Fruit fly (Drosophila melanogaster): ENCODE results near the gene CG9016.

CG9016 gene

dm6 chr2L:5967702-5968616, 44.5 kb upstream of the CG9016 start, which contains the start of the genes CG13992 and Ucp4C:
Gene CG13992 (minus strand): TSS chr2L:5967752.
Gene Ucp4C (plus strand): TSS chr2L:5968566.
- TF ChIP-seq Ets98B (GFP tag; IDR thresholded peaks at IDR 0.05) (no peak), CG34367 (tag; optimal IDR thresholded peaks at IDR 0.05) (no peak), CG14655 (GFP tag; optimal IDR thresholded peaks at IDR 0.05) (no peak), CG13204 (GFP tag; optimal IDR thresholded peaks at IDR 0.05) (no peak), CG10348 (GFP tag; IDR thresholded peaks at IDR 0.05) (no peak), Snoo (tag; optimal IDR thresholded peaks at IDR 0.05) (no peak), CG9948 (tag; optimal IDR thresholded peaks at IDR 0.05) (no peak), Pif1A (GFP tag; optimal IDR thresholded peaks at IDR 0.05) (no peak), CG8159 (tag; optimal IDR thresholded peaks at IDR 0.05) (no peak), CG12605 (GFP tag; IDR thresholded peaks at IDR 0.05) (no peak), rn (GFP tag; IDR thresholded peaks at IDR 0.05) (no peak), fd96Ca (GFP tag; IDR thresholded peaks at IDR 0.05) (no peak), CG17806 (tag; optimal IDR thresholded peaks at IDR 0.05) (no peak), gl (tag; optimal IDR thresholded peaks at IDR 0.05) (no peak), CG4496 (GFP tag; IDR thresholded peaks at IDR 0.05) (no peak)

- TF ChIP-seq EcR (GFP tag; optimal IDR thresholded peaks at IDR 0.05) (peak; percentile 52), CG10348 (GFP tag; IDR thresholded peaks at IDR 0.05) (no peak), CG32121 (GFP tag; IDR thresholded peaks at IDR 0.05) (no peak)
Observed at dm6 chr2L:5964851-5965250, 41.4 kb upstream of the CG9016 start, which contains the start of gene psd. Gene psd (minus strand): TSS chr2L:5964951.

DNA sequence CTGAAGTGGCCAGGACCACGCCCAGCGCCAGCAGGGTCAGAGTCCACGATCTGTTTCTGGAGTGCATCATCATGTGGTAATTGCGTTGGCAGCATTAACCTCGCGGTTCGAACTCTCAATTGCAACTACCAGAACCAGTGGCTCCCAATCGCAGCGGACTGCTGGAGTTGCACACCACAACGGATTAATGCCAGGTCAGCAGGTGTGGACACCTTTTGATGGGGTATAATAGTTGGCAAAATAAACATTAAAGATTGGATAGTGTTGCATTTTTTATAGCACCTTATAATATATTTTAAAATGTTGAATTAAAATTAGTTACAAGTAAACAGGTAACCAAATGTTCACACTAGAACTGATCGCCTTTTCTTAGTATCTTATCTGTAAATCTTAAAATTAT, 40.8 kb upstream of the CG9016 start:
- TF ChIP-seq CG17806 (tag; optimal IDR thresholded peaks at IDR 0.05) = no peak
- no peak for TF ChIP-seq CG10348 (GFP tag; IDR thresholded peaks at IDR 0.05)
- no peak for TF ChIP-seq gl (tag; optimal IDR thresholded peaks at IDR 0.05)
- no peak for TF ChIP-seq CG8301 (tag; optimal IDR thresholded peaks at IDR 0.05)
- TF ChIP-seq rn (GFP tag; IDR thresholded peaks at IDR 0.05) = no peak
- TF ChIP-seq Pif1A (GFP tag; optimal IDR thresholded peaks at IDR 0.05) = no peak
- TF ChIP-seq Pif1B (GFP tag; optimal IDR thresholded peaks at IDR 0.05) = no peak
- TF ChIP-seq CG15710 (tag; optimal IDR thresholded peaks at IDR 0.05) = no peak
- TF ChIP-seq CG12605 (GFP tag; IDR thresholded peaks at IDR 0.05) = no peak
- TF ChIP-seq CG8159 (tag; optimal IDR thresholded peaks at IDR 0.05) = no peak
- no peak for TF ChIP-seq fd96Ca (GFP tag; IDR thresholded peaks at IDR 0.05)
- no peak for TF ChIP-seq Snoo (tag; optimal IDR thresholded peaks at IDR 0.05)
- TF ChIP-seq CG34367 (tag; optimal IDR thresholded peaks at IDR 0.05) = no peak
- TF ChIP-seq CG14655 (GFP tag; optimal IDR thresholded peaks at IDR 0.05) = no peak
- TF ChIP-seq CG32121 (GFP tag; IDR thresholded peaks at IDR 0.05) = no peak
- no peak for TF ChIP-seq Ets98B (GFP tag; IDR thresholded peaks at IDR 0.05)
- no peak for TF ChIP-seq CG13204 (GFP tag; optimal IDR thresholded peaks at IDR 0.05)
- TF ChIP-seq D1 (tag; optimal IDR thresholded peaks at IDR 0.05) = no peak
- TF ChIP-seq CG9948 (tag; optimal IDR thresholded peaks at IDR 0.05) = no peak

DNA sequence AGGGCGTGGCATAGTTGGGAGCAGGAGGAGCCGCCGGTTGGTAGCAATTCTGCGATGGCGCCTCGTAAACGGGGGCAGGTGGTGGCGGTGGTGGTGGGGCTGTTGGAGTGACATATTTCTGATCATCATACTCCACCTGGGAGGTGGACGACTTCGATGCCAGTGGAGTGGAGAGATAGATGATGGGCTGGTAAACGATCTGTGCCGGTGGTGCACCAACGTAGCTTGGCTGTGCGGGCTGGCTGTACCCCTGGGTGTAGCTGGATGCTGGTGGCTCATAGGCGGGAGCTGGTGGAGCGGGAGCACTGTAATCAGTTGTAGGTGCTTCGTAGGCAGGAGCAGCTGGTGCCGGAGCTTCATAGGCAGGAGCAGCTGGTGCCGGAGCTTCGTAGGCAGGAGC, 39.8 kb upstream of the CG9016 start:
- TF ChIP-seq EcR (GFP tag; optimal IDR thresholded peaks at IDR 0.05) = no peak
- TF ChIP-seq fd96Ca (GFP tag; IDR thresholded peaks at IDR 0.05) = no peak
- TF ChIP-seq CG8159 (tag; optimal IDR thresholded peaks at IDR 0.05) = no peak
- no peak for TF ChIP-seq Pif1B (GFP tag; optimal IDR thresholded peaks at IDR 0.05)

- TF ChIP-seq CG10348 (GFP tag; IDR thresholded peaks at IDR 0.05) (no peak), CG8301 (tag; optimal IDR thresholded peaks at IDR 0.05) (no peak), EcR (GFP tag; optimal IDR thresholded peaks at IDR 0.05) (no peak), Snoo (tag; optimal IDR thresholded peaks at IDR 0.05) (no peak), CG12605 (GFP tag; IDR thresholded peaks at IDR 0.05) (no peak), CG13204 (GFP tag; optimal IDR thresholded peaks at IDR 0.05) (no peak), D1 (tag; optimal IDR thresholded peaks at IDR 0.05) (no peak), CG17806 (tag; optimal IDR thresholded peaks at IDR 0.05) (no peak), CG14655 (GFP tag; optimal IDR thresholded peaks at IDR 0.05) (no peak), fd96Ca (GFP tag; IDR thresholded peaks at IDR 0.05) (no peak), CG4496 (GFP tag; IDR thresholded peaks at IDR 0.05) (no peak), rn (GFP tag; IDR thresholded peaks at IDR 0.05) (no peak), gl (tag; optimal IDR thresholded peaks at IDR 0.05) (no peak)
Observed at dm6 chr2L:5961169-5961918, 37.9 kb upstream of the CG9016 start.
